Worm (Caenorhabditis elegans) whole organism, early embryonic: Measurements from ENCODE around the gene K12H6.6.

Source experiments
- ama-1 ChIP-seq: fragments of 150-350 bp; optimal IDR thresholded peaks from 2 replicates; lab custom pipeline; 2014
- ets-7 ChIP-seq: sonication (generic microtip); optimal IDR thresholded peaks from 2 replicates; lab custom pipeline; 2016; ENCODE audit warnings: missing genotype, missing genetic modification characterization, missing compliant biosample characterization
- tra-4 ChIP-seq: sonication (generic microtip); optimal IDR thresholded peaks from 2 replicates; lab custom pipeline; 2017; ENCODE audit warnings: missing genetic modification characterization, missing compliant biosample characterization

DNA sequence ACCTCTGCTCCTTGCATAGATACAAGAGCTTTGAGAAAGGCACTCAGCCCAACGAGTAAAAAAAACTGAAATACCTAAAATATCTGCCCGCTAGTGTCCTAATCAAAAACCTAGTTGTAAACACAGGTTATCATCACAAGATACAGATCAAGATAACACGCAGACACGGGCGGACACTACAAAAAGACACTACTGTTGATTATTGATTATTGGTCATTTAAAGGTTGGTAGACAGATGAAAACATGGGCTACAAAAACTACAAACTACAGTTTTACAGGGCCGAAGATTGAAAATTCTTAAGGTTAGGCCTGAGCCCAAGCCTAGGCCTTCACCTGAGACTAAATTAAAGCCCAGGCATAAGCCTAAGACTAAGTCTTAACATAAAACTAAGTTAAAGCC, 27.8 kb upstream of the K12H6.6 start:
- TF ChIP-seq ama-1 (lab: Kevin White, UChicago) (no peak), tra-4 (no peak), ets-7 (no peak)
